Fruit fly (Drosophila melanogaster) whole organism, embryonic: ENCODE measurements around the gene haf.
A peak's percentile ranks its signal among the peaks of the same experiment; 100 is the strongest.

Experiments
- Atf3 ChIP-seq: fragments of 200-800 bp; sonication (Bioruptor generic); optimal IDR thresholded peaks from 3 replicates; lab custom pipeline; 2016; ENCODE audit warnings: missing biosample characterization, missing genetic modification characterization
- Blimp-1 ChIP-seq: fragments of 200-800 bp; sonication (Bioruptor generic); optimal IDR thresholded peaks from 3 replicates; lab custom pipeline; 2018; ENCODE audit warnings: missing biosample characterization, missing genetic modification characterization, mild to moderate bottlenecking, moderate library complexity, missing genetic modification reagents
- CG11093 ChIP-seq: fragments of 200-800 bp; sonication (Bioruptor generic); IDR thresholded peaks from 3 replicates; pipeline ENCODE4 v1.3.6; 2022; ENCODE audit warnings: missing biosample characterization, missing genetic modification characterization
- CG12071 ChIP-seq: fragments of 200-800 bp; sonication (Bioruptor generic); optimal IDR thresholded peaks from 3 replicates; lab custom pipeline; 2018; ENCODE audit warnings: missing biosample characterization, mild to moderate bottlenecking, missing genetic modification characterization
- CG12299 ChIP-seq: fragments of 200-800 bp; sonication (Bioruptor generic); optimal IDR thresholded peaks from 2 replicates; lab custom pipeline; 2018; ENCODE audit warnings: missing biosample characterization, mild to moderate bottlenecking, missing genetic modification characterization
- CG13775 ChIP-seq: fragments of 200-800 bp; sonication (Bioruptor generic); optimal IDR thresholded peaks from 3 replicates; lab custom pipeline; 2017; ENCODE audit warnings: missing biosample characterization, mild to moderate bottlenecking, missing genetic modification characterization
- CG14050 ChIP-seq: fragments of 200-800 bp; sonication (Bioruptor generic); IDR thresholded peaks from 3 replicates; pipeline ENCODE4 v1.3.6; 2022; ENCODE audit warnings: missing biosample characterization, missing genetic modification characterization
- CG16863 ChIP-seq: fragments of 200-800 bp; sonication (Bioruptor generic); optimal IDR thresholded peaks from 3 replicates; lab custom pipeline; 2016; ENCODE audit warnings: missing biosample characterization, missing genetic modification characterization
- CG17361 ChIP-seq: fragments of 200-800 bp; sonication (Bioruptor generic); IDR thresholded peaks from 3 replicates; pipeline ENCODE4 v1.3.6; 2022; ENCODE audit warnings: missing biosample characterization, missing genetic modification characterization
- CG17912 ChIP-seq: fragments of 200-800 bp; sonication (Bioruptor generic); optimal IDR thresholded peaks from 2 replicates; lab custom pipeline; 2018; ENCODE audit warnings: missing biosample characterization, mild to moderate bottlenecking, missing genetic modification characterization
- CG2129 ChIP-seq: fragments of 200-800 bp; sonication (Bioruptor generic); IDR thresholded peaks from 2 replicates; pipeline ENCODE4 v1.3.6; 2022; ENCODE audit warnings: missing biosample characterization, missing genetic modification characterization; ENCODE audit not compliant: partially characterized antibody
- CG2875 ChIP-seq: fragments of 200-800 bp; sonication (Bioruptor generic); optimal IDR thresholded peaks from 2 replicates; lab custom pipeline; 2017; ENCODE audit warnings: missing biosample characterization, mild to moderate bottlenecking, missing genetic modification characterization, missing genetic modification reagents
- CG30020 ChIP-seq: fragments of 200-800 bp; optimal IDR thresholded peaks from 2 replicates; lab custom pipeline; 2019; ENCODE audit warnings: missing biosample characterization, mild to moderate bottlenecking, missing genetic modification characterization, moderate library complexity
- CG3407 ChIP-seq: fragments of 200-800 bp; sonication (Bioruptor generic); optimal IDR thresholded peaks from 2 replicates; lab custom pipeline; 2018; ENCODE audit warnings: missing biosample characterization, mild to moderate bottlenecking, missing genetic modification characterization
- CG34422 ChIP-seq: fragments of 200-800 bp; sonication (Bioruptor generic); IDR thresholded peaks from 3 replicates; pipeline ENCODE4 v1.3.6; 2022; ENCODE audit warnings: missing biosample characterization, missing genetic modification characterization
- CG3726 ChIP-seq: fragments of 200-800 bp; sonication (Bioruptor generic); IDR thresholded peaks from 3 replicates; pipeline ENCODE4, ENCODE4 v1.3.6; 2022; ENCODE audit warnings: missing biosample characterization, missing genetic modification characterization
- CG4854 ChIP-seq: fragments of 200-800 bp; sonication (Bioruptor generic); optimal IDR thresholded peaks from 2 replicates; lab custom pipeline; 2016; ENCODE audit warnings: missing biosample characterization, missing genetic modification characterization, inconsistent platforms
- CG5180 ChIP-seq: fragments of 200-800 bp; sonication (Bioruptor generic); optimal IDR thresholded peaks from 3 replicates; lab custom pipeline; 2017; ENCODE audit warnings: missing biosample characterization, missing genetic modification characterization, mild to moderate bottlenecking, moderate library complexity, missing genetic modification reagents
- CG7786 ChIP-seq: fragments of 200-800 bp; sonication (Bioruptor generic); optimal IDR thresholded peaks from 2 replicates; lab custom pipeline; 2016; ENCODE audit warnings: missing biosample characterization, missing genetic modification characterization
- CG9215 ChIP-seq: fragments of 200-800 bp; sonication (Bioruptor generic); IDR thresholded peaks from 2 replicates; pipeline ENCODE4 v1.3.6; 2022; ENCODE audit warnings: missing biosample characterization, missing genetic modification characterization
- CG9609 ChIP-seq: fragments of 200-800 bp; sonication (Bioruptor generic); optimal IDR thresholded peaks from 3 replicates; lab custom pipeline; 2016; ENCODE audit warnings: missing biosample characterization, missing genetic modification characterization
- CG9876 ChIP-seq: fragments of 200-800 bp; sonication (Bioruptor generic); optimal IDR thresholded peaks from 2 replicates; lab custom pipeline; 2016; ENCODE audit warnings: missing biosample characterization, missing genetic modification characterization
- Dad ChIP-seq: fragments of 200-800 bp; sonication (Bioruptor generic); optimal IDR thresholded peaks from 3 replicates; lab custom pipeline; 2016; ENCODE audit warnings: missing biosample characterization, missing genetic modification characterization
- Dip3 ChIP-seq: fragments of 200-800 bp; sonication (Bioruptor generic); optimal IDR thresholded peaks from 3 replicates; lab custom pipeline; 2016; ENCODE audit warnings: missing biosample characterization, missing genetic modification characterization
- Dp ChIP-seq: fragments of 200-800 bp; sonication (Bioruptor generic); optimal IDR thresholded peaks from 2 replicates; lab custom pipeline; 2018; ENCODE audit warnings: missing biosample characterization, mild to moderate bottlenecking, missing genetic modification characterization, moderate library complexity
- E2f2 ChIP-seq: fragments of 200-800 bp; sonication (Bioruptor generic); IDR thresholded peaks from 2 replicates; pipeline ENCODE4 v1.3.6; 2022; ENCODE audit warnings: missing biosample characterization, missing genetic modification characterization
- MTF-1 ChIP-seq: fragments of 200-800 bp; sonication (Bioruptor generic); optimal IDR thresholded peaks from 2 replicates; lab custom pipeline; 2018; ENCODE audit warnings: missing biosample characterization, mild to moderate bottlenecking, missing genetic modification characterization, borderline replicate concordance
- Meics ChIP-seq: fragments of 200-800 bp; sonication (Bioruptor generic); optimal IDR thresholded peaks from 2 replicates; lab custom pipeline; 2017; ENCODE audit warnings: missing biosample characterization, mild to moderate bottlenecking, missing genetic modification characterization
- Mrtf ChIP-seq: fragments of 200-800 bp; sonication (Bioruptor generic); IDR thresholded peaks from 3 replicates; pipeline ENCODE4 v1.3.6; 2022; ENCODE audit warnings: missing biosample characterization, missing genetic modification characterization
- Vsx1 ChIP-seq: fragments of 200-800 bp; sonication (Bioruptor generic); optimal IDR thresholded peaks from 2 replicates; lab custom pipeline; 2017; ENCODE audit warnings: missing biosample characterization, mild to moderate bottlenecking, missing genetic modification characterization, missing genetic modification reagents
- bigmax ChIP-seq: fragments of 200-800 bp; sonication (Bioruptor generic); optimal IDR thresholded peaks from 2 replicates; lab custom pipeline; 2018; ENCODE audit warnings: missing biosample characterization, mild to moderate bottlenecking, missing genetic modification characterization
- br ChIP-seq: fragments of >200 bp; optimal IDR thresholded peaks from 2 replicates; lab custom pipeline; 2017
- caup ChIP-seq: fragments of 200-800 bp; sonication (Bioruptor generic); optimal IDR thresholded peaks from 3 replicates; lab custom pipeline; 2017; ENCODE audit warnings: missing biosample characterization, mild to moderate bottlenecking, missing genetic modification characterization, moderate library complexity; ENCODE audit not compliant: severe bottlenecking
- chif ChIP-seq, 2 experiments: fragments of 200-800 bp; sonication (Bioruptor generic); optimal IDR thresholded peaks; 3 replicates each; lab custom pipeline; 2016; ENCODE audit warnings: missing biosample characterization in 2 of 2, missing genetic modification characterization in 2 of 2
- chinmo ChIP-seq: fragments of 200-800 bp; sonication (Bioruptor generic); IDR thresholded peaks from 4 replicates; pipeline ENCODE4 v1.3.6; 2022; ENCODE audit warnings: missing biosample characterization, missing genetic modification characterization; ENCODE audit not compliant: partially characterized antibody
- crp ChIP-seq, 2 experiments: fragments of 200-800 bp; sonication (Bioruptor generic); optimal IDR thresholded peaks; 2 replicates in 1 of 2; 3 replicates in 1 of 2; lab custom pipeline; 2017; ENCODE audit warnings: missing biosample characterization in 2 of 2, missing genetic modification characterization in 2 of 2, mild to moderate bottlenecking in 1 of 2, moderate library complexity in 1 of 2
- cwo ChIP-seq: fragments of 200-800 bp; sonication (Bioruptor generic); optimal IDR thresholded peaks from 3 replicates; lab custom pipeline; 2017; ENCODE audit warnings: missing biosample characterization, missing genetic modification characterization, mild to moderate bottlenecking, moderate library complexity, missing genetic modification reagents
- da ChIP-seq: fragments of 200-800 bp; sonication (Bioruptor generic); optimal IDR thresholded peaks from 2 replicates; lab custom pipeline; 2016; ENCODE audit warnings: missing biosample characterization, missing genetic modification characterization
- dmrt11E ChIP-seq: fragments of 200-800 bp; sonication (Bioruptor generic); optimal IDR thresholded peaks from 3 replicates; lab custom pipeline; 2018; ENCODE audit warnings: missing biosample characterization, mild to moderate bottlenecking, missing genetic modification characterization, moderate library complexity
- fd96Cb ChIP-seq: fragments of 200-800 bp; sonication (Bioruptor generic); optimal IDR thresholded peaks from 2 replicates; lab custom pipeline; 2018; ENCODE audit warnings: missing biosample characterization, mild to moderate bottlenecking, missing genetic modification characterization, moderate library complexity
- fru ChIP-seq: fragments of >200 bp; optimal IDR thresholded peaks from 2 replicates; lab custom pipeline; 2017
- jumu ChIP-seq: fragments of 200-800 bp; sonication (Bioruptor generic); optimal IDR thresholded peaks from 3 replicates; lab custom pipeline; 2016; ENCODE audit warnings: missing biosample characterization, missing genetic modification characterization
- peb ChIP-seq: fragments of 200-800 bp; sonication (Bioruptor generic); IDR thresholded peaks from 2 replicates; pipeline ENCODE4 v1.3.6; 2022; ENCODE audit warnings: missing biosample characterization, missing genetic modification characterization
- seq ChIP-seq: fragments of 200-800 bp; sonication (Bioruptor generic); IDR thresholded peaks from 2 replicates; pipeline ENCODE4 v1.3.6; 2022; ENCODE audit warnings: missing biosample characterization, missing genetic modification characterization
- sima ChIP-seq: fragments of 200-800 bp; sonication (Bioruptor generic); optimal IDR thresholded peaks from 2 replicates; lab custom pipeline; 2016; ENCODE audit warnings: missing biosample characterization, missing genetic modification characterization
- tap ChIP-seq: fragments of 200-800 bp; optimal IDR thresholded peaks from 3 replicates; lab custom pipeline; 2019; ENCODE audit warnings: missing biosample characterization, mild to moderate bottlenecking, missing genetic modification characterization, moderate library complexity
- tio ChIP-seq: fragments of 200-800 bp; sonication (Bioruptor generic); optimal IDR thresholded peaks from 2 replicates; lab custom pipeline; 2017; ENCODE audit warnings: missing biosample characterization, missing genetic modification characterization, inconsistent platforms
- twi ChIP-seq: fragments of 200-800 bp; optimal IDR thresholded peaks from 2 replicates; lab custom pipeline; 2019; ENCODE audit warnings: missing biosample characterization, mild to moderate bottlenecking, missing genetic modification characterization, moderate library complexity
- wek ChIP-seq: fragments of 200-800 bp; sonication (Bioruptor generic); optimal IDR thresholded peaks from 3 replicates; lab custom pipeline; 2018; ENCODE audit warnings: missing biosample characterization, mild to moderate bottlenecking, missing genetic modification characterization, moderate library complexity

The haf gene

dm6 chr2L:1620797-1621196 lies 65.9 kb downstream of the haf start (continued):
- TF ChIP-seq jumu (GFP tag; lab: Kevin White, UChicago), result no peak
- peak; percentile 55 for TF ChIP-seq CG9609 (GFP tag; lab: Kevin White, UChicago)
- TF ChIP-seq Dip3, result no peak
- TF ChIP-seq, all 482 proteins: peak for 286

- peak; percentile 6 for TF ChIP-seq CG3407
- peak; percentile 36 for TF ChIP-seq tio
- TF ChIP-seq Atf3 (GFP tag; lab: Kevin White, UChicago), result peak; percentile 26
- 0 out of 4 replicates have a peak, but pooled peaks have one; percentile 24 for TF ChIP-seq chinmo (GFP tag; lab: Robert Waterston, UW)
- TF ChIP-seq chif (GFP tag; optimal IDR thresholded peaks at IDR 0.05; lab: Kevin White, UChicago), result peak; percentile 32 to 65
- TF ChIP-seq CG12299 (tag; lab: Kevin White, UChicago), result peak; percentile 67
- TF ChIP-seq Vsx1 (GFP tag; lab: Kevin White, UChicago), result no peak
- no peak for TF ChIP-seq dmrt11E (tag; lab: Kevin White, UChicago)
- no peak for TF ChIP-seq Dp
- no peak for TF ChIP-seq bigmax (GFP tag; lab: Kevin White, UChicago)
- no peak for TF ChIP-seq CG2129
- TF ChIP-seq CG3726 (GFP tag; lab: Robert Waterston, UW), result peak; percentile 81
- peak; percentile 85 for TF ChIP-seq Meics (GFP tag; lab: Kevin White, UChicago)
- peak; percentile 58 for TF ChIP-seq CG16863 (GFP tag; lab: Kevin White, UChicago)
- TF ChIP-seq cwo (GFP tag; lab: Kevin White, UChicago), result peak; percentile 71
- peak; percentile 82 for TF ChIP-seq CG11093
- peak; percentile 57 for TF ChIP-seq Blimp-1 (GFP tag; lab: Kevin White, UChicago)
- TF ChIP-seq CG9215 (GFP tag; lab: Robert Waterston, UW), result peak; percentile 83
- no peak for TF ChIP-seq br (lab: Kevin White, UChicago)
- no peak for TF ChIP-seq twi (tag; lab: Kevin White, UChicago)
- TF ChIP-seq CG13775 (GFP tag; lab: Kevin White, UChicago), result peak; percentile 31
- no peak for TF ChIP-seq fru (lab: Kevin White, UChicago)
- TF ChIP-seq MTF-1 (GFP tag; lab: Kevin White, UChicago), result peak; percentile 50
- no peak for TF ChIP-seq CG30020 (tag; lab: Kevin White, UChicago)
- TF ChIP-seq CG12071 (GFP tag; lab: Kevin White, UChicago), result peak; percentile 80
- TF ChIP-seq peb (GFP tag; lab: Robert Waterston, UW), result 0 out of 2 replicates have a peak, but pooled peaks have one; percentile 60
- TF ChIP-seq crp (GFP tag; optimal IDR thresholded peaks at IDR 0.05; lab: Kevin White, UChicago), result peak in 1 of 2 experiments; percentile 52
- peak; percentile 56 for TF ChIP-seq CG9876 (GFP tag; lab: Kevin White, UChicago)
- peak; percentile 79 for TF ChIP-seq CG7786
- no peak for TF ChIP-seq da (GFP tag; lab: Kevin White, UChicago)
- TF ChIP-seq E2f2 (GFP tag; lab: Robert Waterston, UW), result peak; percentile 51; the same call in 1 of the 2 replicates
- peak; percentile 63 for TF ChIP-seq fd96Cb (tag; lab: Kevin White, UChicago)
- no peak for TF ChIP-seq wek
- TF ChIP-seq Mrtf (GFP tag; lab: Robert Waterston, UW), result peak; percentile 88
- peak; percentile 72; the same call in 2 of the 3 replicates for TF ChIP-seq CG14050 (GFP tag; lab: Robert Waterston, UW)
- TF ChIP-seq sima (GFP tag; lab: Kevin White, UChicago), result no peak
- TF ChIP-seq CG5180 (GFP tag; lab: Kevin White, UChicago), result peak; percentile 22
- peak; percentile 61 for TF ChIP-seq tap (tag; lab: Kevin White, UChicago)
- TF ChIP-seq CG4854, result peak; percentile 29
- TF ChIP-seq CG17912 (GFP tag; lab: Kevin White, UChicago), result no peak
- peak; percentile 77 for TF ChIP-seq caup (GFP tag; lab: Kevin White, UChicago)
- TF ChIP-seq Dad, result peak; percentile 41
- peak; percentile 66 for TF ChIP-seq CG17361
- peak; percentile 47 for TF ChIP-seq CG2875
- TF ChIP-seq CG34422 (GFP tag; lab: Robert Waterston, UW), result peak; percentile 83
- TF ChIP-seq seq, result peak; percentile 90
These were observed 69.8 kb downstream of the haf start for dm6 chr2L:1624750-1625149.
